Worm (Caenorhabditis elegans): ENCODE results near the gene W06B4.2.
A peak's percentile ranks its signal among the peaks of the same experiment; 100 is the strongest.

The W06B4.2 gene

DNA sequence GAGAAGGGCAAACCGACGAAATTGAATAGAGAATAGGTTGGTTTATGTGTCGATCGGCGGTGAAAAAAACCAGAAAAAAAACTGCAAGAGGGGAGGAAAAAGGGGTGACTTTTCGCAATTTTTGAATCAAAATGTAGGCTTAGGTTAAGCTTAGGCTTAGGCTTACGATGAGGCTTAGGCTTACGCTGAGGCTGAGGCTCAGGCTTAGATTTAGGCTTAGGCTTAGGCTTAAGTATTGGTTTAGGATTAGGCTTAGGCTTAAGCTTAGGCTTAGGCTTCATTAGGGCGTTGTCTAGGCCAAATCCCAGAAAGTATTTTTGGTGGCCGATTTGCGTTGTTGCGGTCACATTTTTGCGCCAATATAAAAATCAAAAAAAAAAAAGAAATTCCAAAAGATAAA is 13.1 kb upstream of the W06B4.2 start:
- TF ChIP-seq nhr-11 (tag; optimal IDR thresholded peaks at IDR 0.05) (no peak), ztf-4 (tag; optimal IDR thresholded peaks at IDR 0.05) (no peak), elt-1 (tag; optimal IDR thresholded peaks at IDR 0.05) (no peak), ceh-28 (tag; optimal IDR thresholded peaks at IDR 0.05) (no peak), pqm-1 (tag; optimal IDR thresholded peaks at IDR 0.05) (no peak), mml-1 (tag; optimal IDR thresholded peaks at IDR 0.05) (no peak), tbx-2 (tag; optimal IDR thresholded peaks at IDR 0.05) (no peak), hmg-11 (tag; optimal IDR thresholded peaks at IDR 0.05) (no peak), lsy-12 (tag; optimal IDR thresholded peaks at IDR 0.05) (no peak), nhr-12 (tag; optimal IDR thresholded peaks at IDR 0.05) (no peak), elt-3 (tag; optimal IDR thresholded peaks at IDR 0.05) (no peak), sea-2 (GFP tag; optimal IDR thresholded peaks at IDR 0.05) (no peak), ceh-9 (tag; optimal IDR thresholded peaks at IDR 0.05) (no peak), nhr-43 (tag; optimal IDR thresholded peaks at IDR 0.05; ENCODE audit: poor library complexity, severe bottlenecking) (no peak)

DNA sequence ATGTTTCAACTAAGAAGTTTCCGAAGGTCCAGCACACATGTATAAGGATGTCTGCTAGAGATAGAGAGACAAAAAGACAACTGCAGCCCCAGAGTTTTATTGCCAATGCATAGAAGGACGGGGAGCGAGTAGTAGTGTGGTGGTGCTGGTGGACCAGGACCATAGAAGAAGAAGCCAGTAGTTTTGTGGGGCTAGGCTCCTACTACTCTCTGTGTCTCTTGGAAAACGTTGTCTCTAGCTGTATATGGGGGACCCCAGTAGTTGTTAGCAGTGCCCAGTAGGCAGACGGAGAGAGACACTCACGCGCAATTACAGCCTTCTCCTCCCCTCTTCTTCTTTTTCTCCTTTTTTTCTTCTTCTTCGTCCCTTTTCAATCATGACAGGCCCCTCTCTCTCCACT is 11.9 kb upstream of the W06B4.2 start:
- TF ChIP-seq ztf-11 (tag; optimal IDR thresholded peaks at IDR 0.05) (no peak), ceh-28 (tag; optimal IDR thresholded peaks at IDR 0.05) (no peak), hmg-11 (tag; optimal IDR thresholded peaks at IDR 0.05) (peak; percentile 87), lin-15B (tag; optimal IDR thresholded peaks at IDR 0.05) (no peak), lin-39 (tag; optimal IDR thresholded peaks at IDR 0.05) (peak; percentile 70), nfya-1 (tag; optimal IDR thresholded peaks at IDR 0.05; ENCODE audit: insufficient read depth) (peak; percentile 65), nhr-28 (tag; optimal IDR thresholded peaks at IDR 0.05) (no peak)

DNA sequence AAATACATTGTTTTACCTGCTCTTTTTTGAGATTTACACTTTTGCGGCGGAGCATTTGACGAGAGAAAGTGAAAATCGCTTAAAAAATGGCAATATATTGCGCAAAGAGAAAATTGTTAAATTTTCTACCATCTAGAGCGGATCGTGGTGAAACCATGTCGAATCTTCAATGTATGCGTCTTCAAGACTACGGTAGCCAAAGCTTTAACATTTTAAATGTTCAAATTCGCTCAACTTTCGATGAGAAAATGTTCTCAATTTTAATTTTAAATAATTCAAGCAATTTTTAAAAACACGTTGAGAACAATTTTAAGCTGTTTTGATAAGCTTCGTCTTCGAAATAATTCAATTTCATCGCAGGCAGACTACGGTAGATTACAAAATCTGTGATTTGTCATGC is 7.7 kb upstream of the W06B4.2 start:
- TF ChIP-seq nhr-67 (tag; optimal IDR thresholded peaks at IDR 0.05): no peak

DNA sequence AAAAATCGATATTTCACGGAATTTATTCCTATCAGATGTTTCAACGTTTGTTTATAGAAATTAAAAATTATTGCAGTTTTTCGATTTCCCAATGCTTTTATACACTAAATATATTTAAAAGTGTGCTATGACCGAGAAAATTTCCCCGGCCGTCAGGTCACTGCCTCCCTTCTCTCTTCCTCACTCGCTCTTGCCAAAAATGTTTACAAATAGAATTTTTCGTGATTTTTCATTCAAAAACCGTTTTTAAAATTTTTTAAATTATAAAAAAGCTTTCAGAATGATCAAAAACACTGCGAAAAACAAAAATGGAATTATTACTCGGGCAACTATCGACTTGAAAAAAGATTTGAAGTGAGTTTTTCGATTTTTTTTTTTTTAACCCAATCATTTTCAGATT is 7.1 kb upstream of the W06B4.2 start, which contains the start of the genes T12C9.7 and vps-18:
TSS of gene T12C9.7 (minus strand) at position 101 of the 400 bp plus-strand sequence.
TSS of gene vps-18 (plus strand) at position 280 of the 400 bp plus-strand sequence.
- no peak for TF ChIP-seq elt-3 (tag; optimal IDR thresholded peaks at IDR 0.05)
- TF ChIP-seq zag-1 (tag; optimal IDR thresholded peaks at IDR 0.05): no peak
- TF ChIP-seq fkh-2 (tag; optimal IDR thresholded peaks at IDR 0.05): no peak
- TF ChIP-seq nhr-23 (tag; optimal IDR thresholded peaks at IDR 0.05): no peak
- no peak for TF ChIP-seq egl-5 (tag; optimal IDR thresholded peaks at IDR 0.05)
- TF ChIP-seq hmg-11 (tag; optimal IDR thresholded peaks at IDR 0.05): no peak
- TF ChIP-seq nhr-77 (tag; optimal IDR thresholded peaks at IDR 0.05): no peak
- TF ChIP-seq aly-2 (tag; optimal IDR thresholded peaks at IDR 0.05): no peak
- no peak for TF ChIP-seq snpc-4 (tag; optimal IDR thresholded peaks at IDR 0.05)
- TF ChIP-seq ztf-11 (tag; optimal IDR thresholded peaks at IDR 0.05): no peak
- TF ChIP-seq lin-39 (tag; optimal IDR thresholded peaks at IDR 0.05): no peak
- no peak for TF ChIP-seq ceh-16 (tag; optimal IDR thresholded peaks at IDR 0.05)
- TF ChIP-seq tbx-2 (tag; optimal IDR thresholded peaks at IDR 0.05): no peak
- no peak for TF ChIP-seq nhr-43 (tag; optimal IDR thresholded peaks at IDR 0.05; ENCODE audit: poor library complexity, severe bottlenecking)
- TF ChIP-seq pqm-1 (tag; optimal IDR thresholded peaks at IDR 0.05): no peak

DNA sequence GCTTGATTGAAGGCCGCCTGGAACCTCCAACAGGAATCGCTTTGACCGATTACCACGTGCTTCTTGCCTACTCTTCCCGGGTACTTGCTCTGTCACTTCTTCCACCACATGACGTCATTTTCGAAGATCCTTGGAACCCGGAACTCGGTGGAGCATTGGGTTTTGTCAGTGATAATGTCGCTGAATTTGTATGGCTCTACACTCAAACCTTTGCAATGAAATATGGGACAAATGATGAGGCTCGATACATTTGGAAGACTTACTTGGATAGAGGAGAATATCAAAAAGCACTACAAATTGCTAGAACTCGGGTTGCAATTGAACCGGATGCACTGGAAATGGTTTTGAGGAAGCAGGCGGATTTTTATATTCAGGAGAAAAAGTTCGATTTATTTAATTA is 5.1 kb upstream of the W06B4.2 start:
- TF ChIP-seq nhr-77 (tag; optimal IDR thresholded peaks at IDR 0.05) (no peak), egl-27 (tag; optimal IDR thresholded peaks at IDR 0.05) (no peak)

DNA sequence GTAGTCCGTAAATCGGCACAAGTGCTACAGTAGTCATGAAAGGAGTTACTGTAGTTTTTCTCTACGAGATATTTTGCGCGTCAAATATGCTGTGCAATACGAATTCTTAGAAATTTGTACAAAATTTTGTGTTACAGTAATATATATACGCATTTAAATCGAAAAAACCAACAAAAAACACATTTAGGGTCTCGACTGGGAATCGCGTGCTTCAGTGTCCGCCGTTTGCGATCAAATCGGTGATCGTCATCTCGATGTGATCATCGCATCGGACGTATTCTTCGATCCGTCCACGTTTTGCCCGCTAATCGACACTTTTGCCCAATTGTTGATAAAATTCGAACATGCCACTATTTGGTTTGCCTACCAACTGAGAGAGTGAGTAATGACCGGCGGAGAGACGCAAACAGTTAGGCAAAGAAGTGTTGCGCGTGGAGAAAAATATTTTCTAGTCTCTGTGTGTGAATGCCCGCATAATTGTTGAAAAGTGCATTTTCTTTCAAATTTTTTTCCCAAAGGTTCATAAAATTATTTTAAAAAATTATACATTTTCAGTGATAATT is 1.0 kb downstream of the W06B4.2 start:
- TF ChIP-seq nhr-25 (tag; optimal IDR thresholded peaks at IDR 0.05) (no peak), egl-5 (tag; optimal IDR thresholded peaks at IDR 0.05) (no peak), pha-4 (tag; optimal IDR thresholded peaks at IDR 0.05) (peak; percentile 31), skn-1 (tag; optimal IDR thresholded peaks at IDR 0.05) (no peak), pqm-1 (tag; optimal IDR thresholded peaks at IDR 0.05) (peak; percentile 52), nhr-67 (tag; optimal IDR thresholded peaks at IDR 0.05) (no peak)
